Fruit fly (Drosophila melanogaster) whole organism, wandering third instar larva: ENCODE data around the gene CG33288.

Experiments used
- Abd-B ChIP-seq: fragments of >200 bp; optimal IDR thresholded peaks from 2 replicates; lab custom pipeline; 2017; ENCODE audit warnings: missing biosample characterization, missing genetic modification characterization
- CG32264 ChIP-seq: fragments of 200-800 bp; sonication (Bioruptor generic); optimal IDR thresholded peaks from 2 replicates; lab custom pipeline; 2016; ENCODE audit warnings: missing biosample characterization, missing genetic modification characterization
- CG9705 ChIP-seq: fragments of 200-800 bp; sonication (Bioruptor generic); optimal IDR thresholded peaks from 2 replicates; lab custom pipeline; 2018; ENCODE audit warnings: missing biosample characterization, mild to moderate bottlenecking, missing genetic modification characterization
- CrebA ChIP-seq: fragments of 200-800 bp; sonication (Bioruptor generic); optimal IDR thresholded peaks from 2 replicates; lab custom pipeline; 2016; ENCODE audit warnings: missing biosample characterization, mild to moderate bottlenecking, missing genetic modification characterization, borderline replicate concordance
- Dfd ChIP-seq: fragments of >200 bp; optimal IDR thresholded peaks from 2 replicates; lab custom pipeline; 2017; ENCODE audit warnings: missing biosample characterization, missing genetic modification characterization
- Dif ChIP-seq: fragments of 200-275, 200-300 bp; sonication (Bioruptor generic); optimal IDR thresholded peaks from 2 replicates; lab custom pipeline; 2018; ENCODE audit warnings: missing biosample characterization, missing genetic modification characterization; ENCODE audit not compliant: partially characterized antibody
- HLH106 ChIP-seq: fragments of 200-800 bp; optimal IDR thresholded peaks from 3 replicates; lab custom pipeline; 2019; ENCODE audit warnings: missing biosample characterization, mild to moderate bottlenecking, missing genetic modification characterization, moderate library complexity
- Hr78 ChIP-seq: fragments of >200 bp; optimal IDR thresholded peaks from 2 replicates; lab custom pipeline; 2017; ENCODE audit warnings: missing biosample characterization, missing genetic modification characterization
- Hr83 ChIP-seq: fragments of 200-300 bp; sonication (Bioruptor generic); optimal IDR thresholded peaks from 2 replicates; lab custom pipeline; 2016; ENCODE audit warnings: missing biosample characterization, mild to moderate bottlenecking, missing genetic modification characterization, moderate library complexity; ENCODE audit not compliant: poor library complexity, severe bottlenecking
- Jra ChIP-seq: sonication (Bioruptor generic); optimal IDR thresholded peaks from 2 replicates; lab custom pipeline; 2016; ENCODE audit warnings: missing biosample characterization, missing genetic modification characterization
- Mio ChIP-seq: sonication (Bioruptor generic); optimal IDR thresholded peaks from 2 replicates; lab custom pipeline; 2016; ENCODE audit warnings: missing biosample characterization, missing genetic modification characterization
- Myc ChIP-seq: fragments of >200 bp; optimal IDR thresholded peaks from 2 replicates; lab custom pipeline; 2017
- OdsH ChIP-seq: fragments of 200-800 bp; sonication (Bioruptor generic); optimal IDR thresholded peaks from 2 replicates; lab custom pipeline; 2016; ENCODE audit warnings: missing biosample characterization, mild to moderate bottlenecking, missing genetic modification characterization
- Rel ChIP-seq, 2 experiments: fragments of 200-800 bp; sonication (Bioruptor generic) in 1 of 2; optimal IDR thresholded peaks; 2 replicates in 1 of 2; 3 replicates in 1 of 2; lab custom pipeline; 2016 to 2019; ENCODE audit warnings: mild to moderate bottlenecking in 2 of 2, missing biosample characterization in 2 of 2, missing genetic modification characterization in 2 of 2, moderate library complexity in 1 of 2
- Sp1 ChIP-seq: fragments of 200-800 bp; sonication (Bioruptor generic); optimal IDR thresholded peaks from 3 replicates; lab custom pipeline; 2019; ENCODE audit warnings: missing biosample characterization, mild to moderate bottlenecking, missing genetic modification characterization, moderate library complexity
- Vsx2 ChIP-seq: fragments of 200-300, 225-300 bp; sonication (Bioruptor generic); optimal IDR thresholded peaks from 2 replicates; lab custom pipeline; 2018; ENCODE audit warnings: missing biosample characterization, missing genetic modification characterization; ENCODE audit not compliant: partially characterized antibody
- br ChIP-seq: fragments of 200-800 bp; sonication (Bioruptor generic); optimal IDR thresholded peaks from 2 replicates; lab custom pipeline; 2016; ENCODE audit warnings: missing biosample characterization, missing genetic modification characterization
- brk ChIP-seq: fragments of 200-800 bp; sonication (Bioruptor generic); optimal IDR thresholded peaks from 2 replicates; lab custom pipeline; 2016; ENCODE audit warnings: missing biosample characterization, mild to moderate bottlenecking, missing genetic modification characterization
- dl ChIP-seq, 2 experiments: fragments of 175-275, 200-275 bp in 1 of 2; fragments of 200-275 bp in 1 of 2; sonication (Bioruptor generic); optimal IDR thresholded peaks; lab custom pipeline; 2018; ENCODE audit warnings: mild to moderate bottlenecking in 2 of 2, missing biosample characterization in 2 of 2, missing genetic modification characterization in 2 of 2, moderate library complexity in 2 of 2; ENCODE audit not compliant: partially characterized antibody in 2 of 2, insufficient read depth in 1 of 2
- dmrt93B ChIP-seq: fragments of 200-800 bp; sonication (Bioruptor generic); optimal IDR thresholded peaks from 2 replicates; lab custom pipeline; 2018; ENCODE audit warnings: missing biosample characterization, mild to moderate bottlenecking, missing genetic modification characterization
- dsf ChIP-seq: sonication (Bioruptor generic); optimal IDR thresholded peaks from 2 replicates; lab custom pipeline; 2016; ENCODE audit warnings: missing biosample characterization, missing genetic modification characterization, borderline replicate concordance
- ey ChIP-seq: fragments of 200-800 bp; sonication (Bioruptor generic); optimal IDR thresholded peaks from 2 replicates; lab custom pipeline; 2016; ENCODE audit warnings: missing biosample characterization, missing genetic modification characterization
- foxo ChIP-seq, 2 experiments: fragments of 200-800 bp; sonication (Bioruptor generic); optimal IDR thresholded peaks; 2 replicates in 1 of 2; 3 replicates in 1 of 2; lab custom pipeline; 2016 to 2017; ENCODE audit warnings: missing biosample characterization in 2 of 2, missing genetic modification characterization in 2 of 2
- fru ChIP-seq: fragments of 200-800 bp; sonication (Bioruptor generic); optimal IDR thresholded peaks from 3 replicates; lab custom pipeline; 2016; ENCODE audit warnings: missing biosample characterization, mild to moderate bottlenecking, missing genetic modification characterization
- h ChIP-seq: fragments of 200-800 bp; sonication (Bioruptor generic); optimal IDR thresholded peaks from 3 replicates; lab custom pipeline; 2016; ENCODE audit warnings: missing biosample characterization, mild to moderate bottlenecking, missing genetic modification characterization
- jim ChIP-seq: fragments of 175-275, 200-325 bp; sonication (Bioruptor generic); optimal IDR thresholded peaks from 2 replicates; lab custom pipeline; 2016; ENCODE audit warnings: missing biosample characterization, mild to moderate bottlenecking, missing genetic modification characterization
- lola ChIP-seq: fragments of >200 bp; optimal IDR thresholded peaks from 2 replicates; lab custom pipeline; 2017; ENCODE audit warnings: missing biosample characterization, missing genetic modification characterization
- pan ChIP-seq: fragments of >200 bp; optimal IDR thresholded peaks from 2 replicates; lab custom pipeline; 2017
- psq ChIP-seq: fragments of 200-800 bp; sonication (Bioruptor generic); optimal IDR thresholded peaks from 3 replicates; lab custom pipeline; 2017; ENCODE audit warnings: missing biosample characterization, mild to moderate bottlenecking, missing genetic modification characterization, moderate library complexity
- rgr ChIP-seq: fragments of 200-800 bp; sonication (Bioruptor generic); optimal IDR thresholded peaks from 3 replicates; lab custom pipeline; 2016; ENCODE audit warnings: missing biosample characterization, mild to moderate bottlenecking, missing genetic modification characterization
- sv ChIP-seq: fragments of 200-800 bp; sonication (Bioruptor generic); optimal IDR thresholded peaks from 3 replicates; lab custom pipeline; 2016; ENCODE audit warnings: missing biosample characterization, missing genetic modification characterization
- tai ChIP-seq: sonication (Bioruptor generic); optimal IDR thresholded peaks from 2 replicates; lab custom pipeline; 2016; ENCODE audit warnings: missing biosample characterization, missing genetic modification characterization
- usp ChIP-seq: fragments of >200 bp; optimal IDR thresholded peaks from 2 replicates; lab custom pipeline; 2017; ENCODE audit warnings: missing biosample characterization, missing genetic modification characterization
- woc ChIP-seq: sonication (Bioruptor generic); optimal IDR thresholded peaks from 2 replicates; lab custom pipeline; 2016; ENCODE audit warnings: missing biosample characterization, mild to moderate bottlenecking, missing genetic modification characterization

The CG33288 gene

dm6 chr3L:21414331-21414730, 13.3 kb upstream of the CG33288 start:
- TF ChIP-seq foxo (GFP tag; optimal IDR thresholded peaks at IDR 0.05; lab: Kevin White, UChicago) (peak in 1 of 2 experiments; percentile 15), Rel (GFP tag; optimal IDR thresholded peaks at IDR 0.05; lab: Kevin White, UChicago) (no peak), Rel (tag; optimal IDR thresholded peaks at IDR 0.05; lab: Kevin White, UChicago) (no peak), psq (GFP tag; lab: Kevin White, UChicago) (no peak)

- no peak for TF ChIP-seq CG9705 (GFP tag; lab: Kevin White, UChicago)
- TF ChIP-seq OdsH: no peak
- TF ChIP-seq usp (GFP tag; lab: Kevin White, UChicago): no peak
- TF ChIP-seq HLH106: no peak
- TF ChIP-seq CrebA (GFP tag; lab: Kevin White, UChicago): no peak
- no peak for TF ChIP-seq Vsx2
- TF ChIP-seq Dfd (GFP tag; lab: Kevin White, UChicago): no peak
- no peak for TF ChIP-seq tai (GFP tag; lab: Kevin White, UChicago)
- no peak for TF ChIP-seq brk (GFP tag; lab: Kevin White, UChicago)
- TF ChIP-seq dl (GFP tag; optimal IDR thresholded peaks at IDR 0.05; lab: Kevin White, UChicago; ENCODE audit: insufficient read depth in 1 of 2, partially characterized antibody in 2 of 2): no peak
- no peak for TF ChIP-seq lola (GFP tag; lab: Kevin White, UChicago)
- TF ChIP-seq jim (GFP tag; lab: Kevin White, UChicago): no peak
These were observed 10.6 kb upstream of the CG33288 start for dm6 chr3L:21416921-21417447.

- peak; percentile 41 for TF ChIP-seq ey
- TF ChIP-seq psq (GFP tag; lab: Kevin White, UChicago): peak; percentile 39
- no peak for TF ChIP-seq tai (GFP tag; lab: Kevin White, UChicago)
- no peak for TF ChIP-seq HLH106
- TF ChIP-seq OdsH: peak; percentile 62
- peak; percentile 32 for TF ChIP-seq fru
- TF ChIP-seq sv (GFP tag; lab: Kevin White, UChicago): no peak
- TF ChIP-seq Mio (GFP tag; lab: Kevin White, UChicago): no peak
- no peak for TF ChIP-seq Abd-B (GFP tag; lab: Kevin White, UChicago)
- TF ChIP-seq Myc (lab: Kevin White, UChicago): no peak
- no peak for TF ChIP-seq Hr78 (GFP tag; lab: Kevin White, UChicago)
- TF ChIP-seq CG32264 (GFP tag; lab: Kevin White, UChicago): no peak
- TF ChIP-seq Hr83 (GFP tag; lab: Kevin White, UChicago): no peak
- TF ChIP-seq Jra (GFP tag; lab: Kevin White, UChicago): no peak
- TF ChIP-seq Dif (GFP tag; lab: Kevin White, UChicago): no peak
- no peak for TF ChIP-seq brk (GFP tag; lab: Kevin White, UChicago)
- no peak for TF ChIP-seq jim (GFP tag; lab: Kevin White, UChicago)
- TF ChIP-seq br (GFP tag; lab: Kevin White, UChicago): no peak
- TF ChIP-seq h: peak; percentile 49
- TF ChIP-seq CG9705 (GFP tag; lab: Kevin White, UChicago): no peak
- no peak for TF ChIP-seq usp (GFP tag; lab: Kevin White, UChicago)
- no peak for TF ChIP-seq CrebA (GFP tag; lab: Kevin White, UChicago)
- TF ChIP-seq woc (GFP tag; lab: Kevin White, UChicago): peak; percentile 26
- TF ChIP-seq foxo (GFP tag; optimal IDR thresholded peaks at IDR 0.05; lab: Kevin White, UChicago): peak in 1 of 2 experiments; percentile 48
- no peak for TF ChIP-seq dsf (GFP tag; lab: Kevin White, UChicago)
- TF ChIP-seq pan (lab: Kevin White, UChicago): no peak
- peak; percentile 32 for TF ChIP-seq dmrt93B (GFP tag; lab: Kevin White, UChicago)
- no peak for TF ChIP-seq dl (GFP tag; optimal IDR thresholded peaks at IDR 0.05; lab: Kevin White, UChicago; ENCODE audit: insufficient read depth in 1 of 2, partially characterized antibody in 2 of 2)
- no peak for TF ChIP-seq lola (GFP tag; lab: Kevin White, UChicago)
- TF ChIP-seq Sp1 (GFP tag; lab: Kevin White, UChicago): peak; percentile 52
- no peak for TF ChIP-seq Dfd (GFP tag; lab: Kevin White, UChicago)
- peak; percentile 25 for TF ChIP-seq rgr (GFP tag; lab: Kevin White, UChicago)
These were observed 9.6 kb upstream of the CG33288 start for dm6 chr3L:21417884-21418536.
